Fruit fly (Drosophila melanogaster) whole organism, larva: ENCODE data around the gene CG42504.

Experiments
- noc ChIP-seq: fragments of 200-800 bp; sonication (Bioruptor generic); optimal IDR thresholded peaks from 3 replicates; lab custom pipeline; 2019; ENCODE audit warnings: missing biosample characterization, mild to moderate bottlenecking, missing genetic modification characterization, moderate library complexity

CG42504 gene

DNA sequence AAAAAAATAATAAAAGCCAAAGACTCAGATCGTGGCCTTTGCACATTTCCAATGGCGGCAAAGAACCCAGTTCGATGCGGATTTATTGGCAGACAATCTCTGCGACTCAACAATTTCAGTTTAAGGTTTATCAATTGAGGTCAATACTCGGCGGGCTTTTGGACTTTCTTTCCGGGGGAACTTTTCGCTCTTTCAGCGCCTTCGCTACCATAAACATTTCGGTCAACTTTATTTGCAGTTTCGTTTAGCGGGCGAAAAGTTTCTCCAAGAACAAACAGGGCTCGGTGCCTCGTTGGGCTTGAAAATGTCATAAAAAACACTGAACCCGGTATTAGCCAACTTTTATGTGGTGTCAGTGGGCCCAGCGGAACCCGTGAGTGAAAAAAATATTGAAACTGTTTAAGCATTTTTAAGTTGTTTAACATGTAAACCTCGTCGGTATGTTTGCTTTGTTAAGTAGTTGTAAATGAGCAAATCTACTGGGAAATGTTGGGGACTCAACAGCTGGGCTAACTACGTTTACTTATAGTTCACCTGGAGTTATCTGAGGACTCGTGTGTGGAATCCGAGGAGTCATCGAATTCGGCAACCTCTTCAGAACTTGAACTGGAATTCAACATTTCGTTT lies 39.9 kb downstream of the CG42504 start:
- no peak for TF ChIP-seq noc (tag; lab: Kevin White, UChicago)

DNA sequence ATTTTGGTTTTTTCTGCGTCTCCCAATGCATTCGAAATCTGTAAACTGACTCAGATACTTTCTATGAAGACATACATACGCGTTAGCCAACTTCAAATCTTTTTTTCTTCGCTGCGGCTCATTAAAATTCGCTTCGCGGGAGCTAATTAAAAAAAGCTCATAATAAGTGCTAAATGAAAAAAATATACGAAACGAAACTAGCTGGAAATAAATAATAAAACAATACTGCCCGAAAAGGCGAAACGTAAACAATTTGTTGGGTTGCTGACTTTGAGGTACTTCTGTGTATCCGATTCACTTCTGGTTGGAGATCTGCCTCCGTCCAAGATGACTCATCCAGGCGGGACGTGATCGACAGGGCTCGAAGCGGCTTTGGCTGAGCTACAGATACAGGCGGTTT lies 41.6 kb downstream of the CG42504 start:
- no peak for TF ChIP-seq noc (tag; lab: Kevin White, UChicago)

DNA sequence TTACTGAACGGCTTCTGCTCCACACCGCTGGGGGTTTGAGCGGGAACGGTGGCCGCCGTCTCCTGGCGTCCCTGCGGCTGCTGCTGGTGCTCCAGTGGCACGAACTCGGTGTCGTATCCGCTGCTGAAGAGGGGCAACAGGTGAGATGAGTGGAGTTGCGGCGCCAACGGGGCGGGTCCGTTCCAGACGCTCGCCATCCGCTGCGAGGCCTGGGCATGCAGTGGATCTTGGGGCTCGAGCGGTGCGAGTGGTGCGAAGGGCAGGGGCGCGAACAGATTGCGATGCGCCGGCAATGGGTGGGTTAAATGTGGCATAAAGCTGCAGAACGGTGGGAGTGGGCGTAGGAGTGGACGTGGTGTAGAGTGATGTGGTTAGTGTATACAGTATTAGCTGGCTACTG lies 42.4 kb downstream of the CG42504 start:
- no peak for TF ChIP-seq noc (tag; lab: Kevin White, UChicago)

DNA sequence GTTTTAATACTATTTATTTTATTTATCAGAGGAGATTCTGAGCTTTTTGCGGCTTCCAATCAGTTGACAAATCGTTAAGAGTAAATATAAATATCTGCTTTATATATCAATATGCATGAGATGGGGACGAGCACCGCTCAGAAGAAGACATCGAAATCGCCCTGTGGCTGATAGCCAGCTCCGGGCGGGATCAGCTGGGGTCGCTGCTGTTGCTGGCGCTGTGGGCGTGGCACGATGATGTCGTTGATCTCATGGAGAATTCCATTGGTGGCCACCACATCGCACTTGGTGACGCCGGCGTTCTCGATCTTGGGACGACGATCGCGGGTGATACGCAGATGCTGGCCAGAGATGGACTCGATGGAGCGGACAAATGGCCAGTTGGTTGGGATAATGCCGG lies 46.7 kb downstream of the CG42504 start:
- TF ChIP-seq noc (tag; lab: Kevin White, UChicago): no peak

DNA sequence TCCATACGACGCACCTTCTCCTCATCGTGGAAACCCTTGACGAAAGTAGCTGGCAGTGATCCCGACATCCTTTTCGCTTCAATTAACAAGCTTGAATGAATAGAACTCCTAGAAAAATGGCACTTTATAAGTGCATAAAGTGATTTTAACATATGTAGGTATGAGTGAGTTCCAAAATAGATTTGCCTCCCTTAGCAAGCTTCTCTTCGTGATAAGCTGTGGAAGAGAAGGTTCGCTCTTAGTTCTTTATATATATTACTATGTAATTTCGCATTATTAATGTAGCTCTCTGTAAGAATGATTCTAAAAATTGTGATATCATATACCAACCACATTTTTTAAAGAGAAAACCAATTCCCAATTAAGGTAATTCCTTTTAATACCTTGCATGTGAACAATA lies 47.1 kb downstream of the CG42504 start, which contains the start of gene CG3397:
TSS of gene CG3397 (minus strand) at position 101 of the 400 bp plus-strand sequence.
- TF ChIP-seq noc (tag; lab: Kevin White, UChicago): no peak

DNA sequence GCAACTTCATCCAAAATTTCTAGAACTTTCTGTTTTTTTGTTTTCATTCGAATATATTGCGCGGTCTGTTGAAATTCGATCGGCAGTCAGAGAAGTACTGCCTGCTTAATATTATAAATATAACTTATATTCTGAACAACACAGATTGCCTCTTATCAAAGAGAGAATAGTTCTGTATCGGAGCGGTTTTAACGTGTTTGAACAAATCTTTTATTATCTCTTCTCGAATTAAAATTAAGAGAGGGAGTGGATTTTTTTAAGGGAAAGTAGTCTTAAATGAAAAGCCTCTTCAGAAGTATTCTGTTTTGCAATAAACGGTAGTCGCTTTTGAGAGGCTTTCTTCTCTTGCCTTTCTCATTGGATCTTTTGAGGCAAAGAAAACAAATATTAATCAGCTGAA lies 49.0 kb downstream of the CG42504 start:
- TF ChIP-seq noc (tag; lab: Kevin White, UChicago): no peak

DNA sequence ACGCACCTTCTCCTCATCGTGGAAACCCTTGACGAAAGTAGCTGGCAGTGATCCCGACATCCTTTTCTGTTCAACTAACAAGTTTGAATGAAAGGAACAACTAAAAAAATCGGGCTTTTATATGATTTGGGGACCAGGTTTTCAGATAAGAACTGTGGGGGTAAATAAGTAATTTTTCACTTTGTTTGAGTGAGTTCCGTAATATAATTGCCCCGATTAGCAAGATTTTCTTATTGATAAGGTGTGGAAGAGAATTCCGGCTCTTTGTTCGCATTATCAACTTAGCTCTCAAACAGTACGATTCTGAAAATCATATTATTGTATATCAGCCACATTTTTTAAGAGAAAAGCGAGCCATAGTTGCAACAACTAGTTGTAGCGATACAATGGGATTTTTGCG lies 49.6 kb downstream of the CG42504 start, which contains the start of gene CG12224:
TSS of gene CG12224 (minus strand) at position 101 of the 400 bp plus-strand sequence.
- TF ChIP-seq noc (tag; lab: Kevin White, UChicago): no peak

DNA sequence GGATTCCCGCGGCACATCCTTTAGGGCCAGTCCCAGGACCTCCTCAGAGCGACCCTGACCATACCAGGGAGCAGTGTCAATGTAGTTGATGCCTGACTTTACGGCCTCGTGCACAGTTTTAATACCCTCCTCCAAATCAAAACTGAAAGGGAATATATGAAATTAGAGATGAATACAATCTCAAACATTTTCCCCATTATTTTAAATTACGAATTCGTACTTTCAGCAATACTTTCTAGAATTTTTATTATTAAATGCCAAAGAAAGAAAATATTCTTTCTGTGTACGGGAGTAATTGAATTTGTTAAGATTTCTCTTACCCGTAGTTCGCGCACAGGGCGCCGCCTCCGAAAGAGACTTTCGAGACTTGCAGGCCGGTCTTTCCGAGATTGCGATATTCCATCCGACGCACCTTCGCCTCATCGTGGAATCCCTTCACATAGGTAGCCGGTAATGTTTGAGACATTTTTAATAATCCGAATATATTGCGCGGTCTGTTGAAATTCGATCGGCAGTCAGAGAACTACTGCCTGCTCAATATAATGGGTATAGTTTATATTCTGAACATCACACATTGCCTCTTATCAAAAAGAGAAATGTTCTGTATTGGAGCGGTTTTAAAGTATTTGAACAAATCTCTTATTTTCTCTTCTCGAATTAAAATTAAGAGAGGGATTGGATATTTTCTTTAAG lies 51.5 kb downstream of the CG42504 start, which contains the start of gene CG18547:
TSS of gene CG18547 (minus strand) at position 512 of the 693 bp plus-strand sequence.
- no peak for TF ChIP-seq noc (tag; lab: Kevin White, UChicago)

DNA sequence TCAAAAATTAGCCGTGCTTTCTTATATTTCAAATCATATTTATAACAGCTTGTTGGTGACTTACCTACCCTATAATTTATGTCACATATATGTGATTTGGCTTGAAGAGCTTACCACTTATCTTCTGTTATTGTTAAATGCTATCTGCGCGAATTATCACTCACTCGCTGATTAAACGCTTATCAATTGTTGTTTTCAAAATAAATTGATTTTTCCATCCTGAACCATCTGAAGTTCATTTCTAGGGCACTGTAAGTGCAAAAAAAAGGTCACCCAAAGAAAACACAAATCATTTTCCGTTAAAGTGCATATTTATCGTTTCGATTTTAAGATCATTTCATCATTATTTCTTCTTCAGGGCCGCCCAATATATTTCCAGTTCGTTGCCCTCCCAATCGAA lies 53.3 kb downstream of the CG42504 start:
- no peak for TF ChIP-seq noc (tag; lab: Kevin White, UChicago)
